Fruit fly (Drosophila melanogaster): ENCODE measurements around the gene Vav.

- no peak for TF ChIP-seq lola (GFP tag; optimal IDR thresholded peaks at IDR 0.05)
- no peak for TF ChIP-seq fru (GFP tag; optimal IDR thresholded peaks at IDR 0.05)
- TF ChIP-seq psq (GFP tag; optimal IDR thresholded peaks at IDR 0.05) = no peak
- no peak for TF ChIP-seq br (GFP tag; optimal IDR thresholded peaks at IDR 0.05)
- no peak for TF ChIP-seq Hr83 (GFP tag; optimal IDR thresholded peaks at IDR 0.05; ENCODE audit: poor library complexity, severe bottlenecking)
- no peak for TF ChIP-seq h (GFP tag; optimal IDR thresholded peaks at IDR 0.05)
- TF ChIP-seq woc (GFP tag; optimal IDR thresholded peaks at IDR 0.05) = no peak
- TF ChIP-seq jim (GFP tag; optimal IDR thresholded peaks at IDR 0.05) = no peak
- TF ChIP-seq Vsx2 (GFP tag; optimal IDR thresholded peaks at IDR 0.05; ENCODE audit: partially characterized antibody) = no peak
- no peak for TF ChIP-seq Myc (optimal IDR thresholded peaks at IDR 0.05)
- TF ChIP-seq Hr78 (GFP tag; optimal IDR thresholded peaks at IDR 0.05) = no peak
- no peak for TF ChIP-seq Dfd (GFP tag; optimal IDR thresholded peaks at IDR 0.05)
These were observed 11.5 kb upstream of the Vav start for dm6 chrX:19250151-19250550.
